Worm (Caenorhabditis elegans): ENCODE data around the gene nlp-66.

DNA sequence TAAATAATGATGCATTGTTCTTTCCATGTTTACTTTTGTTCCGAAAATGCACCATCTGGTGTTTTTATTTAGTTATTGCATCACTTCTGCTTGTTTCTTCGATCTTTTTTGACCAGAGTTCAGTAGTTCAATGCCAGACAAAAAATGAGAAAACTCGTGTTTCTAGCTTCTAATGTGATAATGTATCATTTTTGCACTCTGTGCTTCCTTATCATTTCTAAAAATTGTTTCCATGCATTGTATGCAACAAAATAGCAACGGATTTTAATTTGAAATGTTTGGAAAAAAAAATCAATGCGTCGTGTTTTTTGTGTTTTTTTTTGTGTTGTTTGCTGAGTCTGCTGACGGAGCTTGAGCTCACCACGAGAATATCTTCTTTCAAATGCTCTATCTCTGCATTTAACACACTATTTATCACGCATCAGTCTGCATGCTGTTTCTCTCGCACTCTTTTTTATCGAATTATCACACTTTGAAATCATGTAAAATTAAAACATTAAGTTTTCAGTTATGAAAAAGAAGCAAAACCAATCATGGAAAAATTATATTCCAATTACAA, 36.4 kb downstream of the nlp-66 start, which contains the start of gene sulp-7:
- TF ChIP-seq flt-1 (GFP tag; IDR thresholded peaks at IDR 0.05) (no peak), ama-1 (optimal IDR thresholded peaks at IDR 0.05) (no peak), ceh-36 (tag; optimal IDR thresholded peaks at IDR 0.05) (no peak), scrt-1 (GFP tag; IDR thresholded peaks at IDR 0.05) (no peak), B0310.2 (tag; optimal IDR thresholded peaks at IDR 0.05) (no peak), hmbx-1 (tag; optimal IDR thresholded peaks at IDR 0.05) (no peak), tra-4 (tag; optimal IDR thresholded peaks at IDR 0.05) (no peak)
